Worm (Caenorhabditis elegans) whole organism, L1 larva: ENCODE results near the gene suds-3.

Experiments
- Y116A8C.19 ChIP-seq: sonication (generic microtip); optimal IDR thresholded peaks from 2 replicates; lab custom pipeline; 2016; ENCODE audit warnings: missing compliant biosample characterization, missing genetic modification characterization, borderline replicate concordance
- alr-1 ChIP-seq: fragments of 200-800 bp; sonication (Bioruptor generic); optimal IDR thresholded peaks from 2 replicates; lab custom pipeline; 2018; ENCODE audit warnings: borderline replicate concordance, mild to moderate bottlenecking, missing genetic modification characterization, missing compliant biosample characterization
- ceh-88 ChIP-seq: fragments of 200-800 bp; sonication (Bioruptor generic); IDR thresholded peaks from 2 replicates; pipeline ENCODE4 v1.3.6; 2022; ENCODE audit warnings: missing genetic modification characterization, missing compliant biosample characterization
- ceh-90 ChIP-seq: sonication (generic microtip); optimal IDR thresholded peaks from 2 replicates; lab custom pipeline; 2016; ENCODE audit warnings: missing genetic modification characterization, missing compliant biosample characterization
- dpl-1 ChIP-seq, 3 experiments: fragments of 150-350 bp in 2 of 3; sonication (generic microtip) in 1 of 3; optimal IDR thresholded peaks; 2 replicates each; lab custom pipeline; 2014 to 2017; ENCODE audit warnings: missing biosample characterization in 3 of 3, missing genetic modification characterization in 3 of 3, missing genetic modification reagents in 3 of 3
- dsc-1 ChIP-seq: sonication (generic microtip); optimal IDR thresholded peaks from 2 replicates; lab custom pipeline; 2016; ENCODE audit warnings: mild to moderate bottlenecking, missing genetic modification characterization, missing compliant biosample characterization
- efl-1 ChIP-seq, 4 experiments: fragments of 150-350 bp; optimal IDR thresholded peaks in 3 of 4; peaks in 1 of 4; 1 replicate in 1 of 4; 2 replicates in 3 of 4; lab custom pipeline; 2014; ENCODE audit warnings: missing biosample characterization in 2 of 4, missing genetic modification characterization in 2 of 4, missing genetic modification reagents in 2 of 4
- elt-2 ChIP-seq: sonication (generic microtip); optimal IDR thresholded peaks from 2 replicates; lab custom pipeline; 2016; ENCODE audit warnings: missing genetic modification characterization, mild to moderate bottlenecking, inconsistent platforms, missing compliant biosample characterization, missing genetic modification reagents
- fkh-10 ChIP-seq: sonication (generic microtip); optimal IDR thresholded peaks from 2 replicates; lab custom pipeline; 2017; ENCODE audit warnings: missing biosample characterization, missing genetic modification reagents, missing genetic modification characterization
- fkh-4 ChIP-seq: sonication (generic microtip); optimal IDR thresholded peaks from 2 replicates; lab custom pipeline; 2016; ENCODE audit warnings: missing compliant biosample characterization, missing genetic modification characterization, borderline replicate concordance
- grh-1 ChIP-seq: fragments of 200-800 bp; sonication (Bioruptor generic); IDR thresholded peaks from 2 replicates; pipeline ENCODE4 v1.3.6; 2022; ENCODE audit warnings: missing genetic modification reagents, missing genetic modification characterization, missing compliant biosample characterization
- hlh-4 ChIP-seq: sonication (generic microtip); optimal IDR thresholded peaks from 2 replicates; lab custom pipeline; 2016; ENCODE audit warnings: mild to moderate bottlenecking, missing genetic modification characterization, missing compliant biosample characterization
- hpl-2 ChIP-seq: fragments of 150-350 bp; optimal IDR thresholded peaks from 2 replicates; lab custom pipeline; 2014; ENCODE audit warnings: missing biosample characterization, missing genetic modification reagents, missing genetic modification characterization
- jun-1 ChIP-seq: fragments of 150-350 bp; optimal IDR thresholded peaks from 2 replicates; lab custom pipeline; 2014; ENCODE audit warnings: missing biosample characterization, missing genetic modification reagents, missing genetic modification characterization
- lin-14 ChIP-seq: fragments of 200-800 bp; sonication (Bioruptor generic); optimal IDR thresholded peaks from 2 replicates; lab custom pipeline; 2018; ENCODE audit warnings: mild to moderate bottlenecking, missing genetic modification characterization, moderate library complexity, missing compliant biosample characterization
- lin-35 ChIP-seq, 2 experiments: fragments of 150-350 bp; optimal IDR thresholded peaks; 2 replicates each; lab custom pipeline; 2014; ENCODE audit warnings: missing biosample characterization in 2 of 2, missing genetic modification characterization in 2 of 2, missing genetic modification reagents in 2 of 2
- nhr-11 ChIP-seq: fragments of 150-350 bp; optimal IDR thresholded peaks from 2 replicates; lab custom pipeline; 2014; ENCODE audit warnings: missing biosample characterization, missing genetic modification characterization
- nhr-12 ChIP-seq: sonication (generic microtip); optimal IDR thresholded peaks from 2 replicates; lab custom pipeline; 2017; ENCODE audit warnings: missing biosample characterization, missing genetic modification characterization
- nhr-20 ChIP-seq: sonication (generic microtip); optimal IDR thresholded peaks from 2 replicates; lab custom pipeline; 2016; ENCODE audit warnings: mild to moderate bottlenecking, missing genetic modification characterization, missing compliant biosample characterization
- nhr-237 ChIP-seq: fragments of 150-350 bp; optimal IDR thresholded peaks from 2 replicates; lab custom pipeline; 2014; ENCODE audit warnings: missing biosample characterization, missing genetic modification characterization
- nhr-28 ChIP-seq: fragments of 150-350 bp; optimal IDR thresholded peaks from 2 replicates; lab custom pipeline; 2014; ENCODE audit warnings: missing biosample characterization, missing genetic modification characterization
- nhr-47 ChIP-seq: sonication (generic microtip); optimal IDR thresholded peaks from 2 replicates; lab custom pipeline; 2016; ENCODE audit warnings: mild to moderate bottlenecking, missing genetic modification characterization, moderate library complexity, missing compliant biosample characterization
- nhr-71 ChIP-seq: sonication (generic microtip); optimal IDR thresholded peaks from 2 replicates; lab custom pipeline; 2016; ENCODE audit warnings: mild to moderate bottlenecking, missing genetic modification characterization, moderate library complexity, missing compliant biosample characterization
- nhr-77 ChIP-seq: fragments of 150-350 bp; optimal IDR thresholded peaks from 2 replicates; lab custom pipeline; 2014; ENCODE audit warnings: missing biosample characterization, missing genetic modification characterization
- nhr-85 ChIP-seq: sonication (generic microtip); peaks from one replicate; lab custom pipeline; 2016; ENCODE audit warnings: missing genetic modification characterization, inconsistent platforms, missing compliant biosample characterization
- nhr-90 ChIP-seq: sonication (generic microtip); optimal IDR thresholded peaks from 2 replicates; lab custom pipeline; 2016; ENCODE audit warnings: mild to moderate bottlenecking, missing genetic modification characterization, missing compliant biosample characterization; ENCODE audit not compliant: poor library complexity
- pag-3 ChIP-seq: sonication (generic microtip); optimal IDR thresholded peaks from 2 replicates; lab custom pipeline; 2017; ENCODE audit warnings: missing genetic modification characterization, mild to moderate bottlenecking, missing compliant biosample characterization, antibody characterized with exemption, borderline replicate concordance; ENCODE audit not compliant: insufficient read depth
- pax-3 ChIP-seq: fragments of 200-800 bp; sonication (Bioruptor generic); optimal IDR thresholded peaks from 2 replicates; lab custom pipeline; 2018; ENCODE audit warnings: mild to moderate bottlenecking, missing genetic modification characterization, moderate library complexity, missing compliant biosample characterization
- rnt-1 ChIP-seq: sonication (generic microtip); optimal IDR thresholded peaks from 2 replicates; lab custom pipeline; 2016; ENCODE audit warnings: mild to moderate bottlenecking, missing genetic modification characterization, moderate library complexity, missing compliant biosample characterization
- snu-23 ChIP-seq: sonication (generic microtip); optimal IDR thresholded peaks from 2 replicates; lab custom pipeline; 2016; ENCODE audit warnings: missing genetic modification characterization, missing compliant biosample characterization
- swsn-7 ChIP-seq: sonication (generic microtip); optimal IDR thresholded peaks from 2 replicates; lab custom pipeline; 2016; ENCODE audit warnings: missing genetic modification characterization, missing compliant biosample characterization
- tlp-1 ChIP-seq: fragments of 150-350 bp; optimal IDR thresholded peaks from 2 replicates; lab custom pipeline; 2014; ENCODE audit warnings: missing biosample characterization, missing genetic modification characterization
- unc-130 ChIP-seq: fragments of 150-350 bp; optimal IDR thresholded peaks from 2 replicates; lab custom pipeline; 2017; ENCODE audit warnings: missing biosample characterization, missing genetic modification characterization, inconsistent platforms
- unc-30 ChIP-seq: sonication (generic microtip); optimal IDR thresholded peaks from 2 replicates; lab custom pipeline; 2017; ENCODE audit warnings: missing biosample characterization, missing genetic modification characterization
- unc-62 ChIP-seq: fragments of 150-350 bp; optimal IDR thresholded peaks from 2 replicates; lab custom pipeline; 2014; ENCODE audit warnings: missing biosample characterization, missing genetic modification reagents, missing genetic modification characterization
- unc-98 ChIP-seq: fragments of 200-800 bp; sonication (Bioruptor generic); IDR thresholded peaks from 2 replicates; pipeline ENCODE4 v1.3.6; 2022; ENCODE audit warnings: missing genetic modification characterization, missing compliant biosample characterization
- ztf-11 ChIP-seq, 2 experiments: sonication (generic microtip); optimal IDR thresholded peaks; 2 replicates each; lab custom pipeline; 2016 to 2017; ENCODE audit warnings: missing genetic modification characterization in 2 of 2, missing biosample characterization in 1 of 2, missing compliant biosample characterization in 1 of 2

Gene suds-3

ce11 chrV:9926240-9926639 lies 4.6 kb upstream of the suds-3 start, which contains the start of gene C50H2.13:
Gene C50H2.13 (plus strand): TSS chrV:9926540.
- no peak for TF ChIP-seq pag-3
- TF ChIP-seq fkh-4 = no peak
- no peak for TF ChIP-seq nhr-77 (tag; lab: Kevin White, UChicago)
- no peak for TF ChIP-seq nhr-85
- no peak for TF ChIP-seq nhr-237 (tag; lab: Kevin White, UChicago)
- TF ChIP-seq ceh-88 (GFP tag; lab: Robert Waterston, UW) = no peak
- no peak for TF ChIP-seq nhr-71
- no peak for TF ChIP-seq grh-1
- no peak for TF ChIP-seq nhr-28
- no peak for TF ChIP-seq dsc-1 (tag; lab: Kevin White, UChicago)
- no peak for TF ChIP-seq fkh-10 (GFP tag; lab: Kevin White, UChicago)
- TF ChIP-seq nhr-20 (tag; lab: Kevin White, UChicago) = no peak
- TF ChIP-seq unc-30 (tag; lab: Kevin White, UChicago) = no peak
- no peak for TF ChIP-seq ztf-11 (tag; optimal IDR thresholded peaks at IDR 0.05; lab: Kevin White, UChicago)

- TF ChIP-seq tlp-1 = no peak
- TF ChIP-seq efl-1 (optimal IDR thresholded peaks at IDR 0.05; lab: Kevin White, UChicago) = no peak
- TF ChIP-seq efl-1 (GFP tag; optimal IDR thresholded peaks at IDR 0.05 in 1 of 2; lab: Kevin White, UChicago) = peak in 1 of 2 experiments; percentile 34
- TF ChIP-seq snu-23 (GFP tag; lab: Kevin White, UChicago) = no peak
- TF ChIP-seq hpl-2 (GFP tag; lab: Kevin White, UChicago) = no peak
- no peak for TF ChIP-seq fkh-4
Measured at ce11 chrV:9927381-9927780, 3.4 kb upstream of the suds-3 start.

DNA sequence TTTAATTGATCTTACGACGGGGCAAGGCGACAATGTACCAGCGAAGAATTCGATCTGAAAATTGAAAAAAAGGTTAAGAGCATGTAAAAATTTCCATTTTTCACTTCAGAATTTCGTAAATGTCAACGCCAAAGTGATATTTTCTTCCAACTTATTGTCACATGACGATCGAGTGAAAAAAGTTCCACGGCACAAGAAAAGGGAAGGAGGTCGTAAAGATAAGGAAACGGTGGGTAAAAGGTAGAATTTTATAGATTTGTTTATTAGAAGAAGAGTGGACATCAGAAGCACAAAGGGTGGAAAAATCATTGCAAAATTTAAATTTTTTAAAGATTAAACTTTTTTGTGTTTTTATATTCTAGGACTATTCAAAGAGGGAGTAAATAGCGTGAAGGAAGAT lies 2.9 kb upstream of the suds-3 start:
- TF ChIP-seq elt-2 (peak; percentile 73), pax-3 (tag; lab: Kevin White, UChicago) (no peak), lin-35 (GFP tag; optimal IDR thresholded peaks at IDR 0.05; lab: Kevin White, UChicago) (peak in 1 of 2 experiments; percentile 28)
- TF ChIP-seq, all 84 proteins: peak for 2

DNA sequence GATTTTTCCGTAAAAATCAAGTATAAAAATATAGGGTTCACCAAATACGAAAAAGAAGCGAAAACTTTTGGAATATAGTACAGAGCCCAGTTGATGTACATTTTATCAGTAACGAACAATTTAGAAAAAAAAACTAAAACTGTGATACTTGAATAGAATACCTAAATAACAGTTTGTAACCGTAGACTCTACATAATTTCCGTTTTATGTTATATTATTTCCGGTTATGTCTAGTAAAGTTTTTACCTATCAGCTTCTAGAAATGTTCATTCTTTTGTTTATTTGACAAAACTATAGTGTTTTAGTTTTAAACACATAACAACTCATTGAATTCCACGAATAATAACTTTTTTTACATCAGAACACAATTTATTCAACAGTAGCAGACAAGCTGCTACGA lies 6.6 kb downstream of the suds-3 start, which contains the start of gene srj-33:
srj-33 (minus strand) TSS at position 101 of the 400 bp plus-strand sequence.
- TF ChIP-seq alr-1 = no peak
- no peak for TF ChIP-seq swsn-7 (tag; lab: Kevin White, UChicago)
- TF ChIP-seq unc-30 (tag; lab: Kevin White, UChicago) = no peak
- no peak for TF ChIP-seq jun-1

DNA sequence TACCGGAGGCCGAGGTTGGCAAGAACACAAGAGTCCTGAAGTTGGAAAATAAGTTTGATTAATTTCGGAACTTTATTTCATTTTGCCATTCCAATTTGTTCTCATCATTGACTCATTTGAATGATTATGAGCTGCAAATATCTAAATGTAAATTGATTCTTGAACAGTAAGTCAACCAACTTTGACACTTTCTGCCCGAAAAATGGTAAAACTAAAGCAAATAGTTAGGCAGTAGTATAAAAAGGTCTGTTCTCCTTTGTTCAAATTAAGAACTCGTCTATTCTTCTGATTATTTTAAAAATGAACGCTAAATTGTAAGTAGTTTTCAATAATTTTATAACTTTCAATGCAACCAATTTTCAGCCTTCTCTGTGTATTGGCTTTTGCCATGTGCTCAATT lies 12.2 kb downstream of the suds-3 start, which contains the start of gene fipr-12:
fipr-12 (plus strand) TSS at position 301 of the 400 bp plus-strand sequence.
- no peak for TF ChIP-seq ceh-90 (tag; lab: Kevin White, UChicago)
- TF ChIP-seq unc-130 = no peak
- TF ChIP-seq rnt-1 (tag; lab: Kevin White, UChicago) = no peak
- TF ChIP-seq nhr-237 (tag; lab: Kevin White, UChicago) = no peak
- no peak for TF ChIP-seq hlh-4 (tag; lab: Kevin White, UChicago)
- TF ChIP-seq unc-98 = no peak
- no peak for TF ChIP-seq Y116A8C.19
- no peak for TF ChIP-seq nhr-28
- no peak for TF ChIP-seq unc-62 (GFP tag; lab: Kevin White, UChicago)
- TF ChIP-seq dpl-1 (GFP tag; optimal IDR thresholded peaks at IDR 0.05; lab: Kevin White, UChicago) = no peak
- no peak for TF ChIP-seq nhr-90 (tag; lab: Kevin White, UChicago)
- no peak for TF ChIP-seq hpl-2 (GFP tag; lab: Kevin White, UChicago)
- TF ChIP-seq elt-2 = no peak
- TF ChIP-seq nhr-47 (tag; lab: Kevin White, UChicago) = no peak
- no peak for TF ChIP-seq lin-14 (GFP tag; lab: Kevin White, UChicago)
- TF ChIP-seq nhr-12 = no peak
- no peak for TF ChIP-seq nhr-11
- TF ChIP-seq, all 84 proteins: peak for 0
